Worm (Caenorhabditis elegans): ENCODE measurements around the gene F37C4.8.

- TF ChIP-seq nhr-25 (tag; optimal IDR thresholded peaks at IDR 0.05; ENCODE audit: borderline replicate concordance, insufficient read depth) (no peak), dmd-9 (GFP tag; IDR thresholded peaks at IDR 0.05) (no peak), egl-27 (tag; optimal IDR thresholded peaks at IDR 0.05) (no peak), fos-1 (tag; optimal IDR thresholded peaks at IDR 0.05) (no peak), tag-97 (GFP tag; IDR thresholded peaks at IDR 0.05) (no peak), snpc-4 (tag; optimal IDR thresholded peaks at IDR 0.05) (no peak), mep-1 (tag; optimal IDR thresholded peaks at IDR 0.05) (no peak), unc-62 (GFP tag; optimal IDR thresholded peaks at IDR 0.05 in 1 of 2) (no peak), unc-62 (tag; optimal IDR thresholded peaks at IDR 0.05) (no peak), F44E2.7 (GFP tag; IDR thresholded peaks at IDR 0.05) (no peak), nhr-76 (tag; optimal IDR thresholded peaks at IDR 0.05) (no peak), dve-1 (tag; optimal IDR thresholded peaks at IDR 0.05; ENCODE audit: insufficient read depth) (no peak), skn-1 (tag; optimal IDR thresholded peaks at IDR 0.05) (no peak), daf-12 (tag; optimal IDR thresholded peaks at IDR 0.05) (no peak)
Observed at ce11 chrIV:3864944-3865343, 16.1 kb downstream of the F37C4.8 start, which contains the start of gene aat-8.

Measured in whole organism, L4 larva.